Worm (Caenorhabditis elegans): ENCODE results near the gene zipt-2.3.

- no peak for TF ChIP-seq nhr-23 (tag; optimal IDR thresholded peaks at IDR 0.05)
- no peak for TF ChIP-seq nhr-77 (tag; optimal IDR thresholded peaks at IDR 0.05)
- TF ChIP-seq lsy-12 (tag; optimal IDR thresholded peaks at IDR 0.05): no peak
- no peak for TF ChIP-seq zag-1 (tag; optimal IDR thresholded peaks at IDR 0.05)
- TF ChIP-seq hmg-11 (tag; optimal IDR thresholded peaks at IDR 0.05): no peak
- TF ChIP-seq lin-15B (tag; optimal IDR thresholded peaks at IDR 0.05): no peak
- peak; percentile 96 for TF ChIP-seq nfya-1 (tag; optimal IDR thresholded peaks at IDR 0.05; ENCODE audit: insufficient read depth)
- no peak for TF ChIP-seq ztf-4 (tag; optimal IDR thresholded peaks at IDR 0.05)
Measured at ce11 chrII:13741449-13741848, 25.8 kb upstream of the zipt-2.3 start, which contains the start of gene mig-14.
